Fruit fly (Drosophila melanogaster) S2 (cell line): Measurements from ENCODE around the gene CG45218.

Source experiments
- CG8478 ChIP-seq: fragments of >200 bp; optimal IDR thresholded peaks from 2 replicates; lab custom pipeline; 2018
- CTCF ChIP-seq, 2 experiments: fragments of >200 bp; optimal IDR thresholded peaks; 2 replicates each; lab custom pipeline; 2018

CG45218 gene

DNA sequence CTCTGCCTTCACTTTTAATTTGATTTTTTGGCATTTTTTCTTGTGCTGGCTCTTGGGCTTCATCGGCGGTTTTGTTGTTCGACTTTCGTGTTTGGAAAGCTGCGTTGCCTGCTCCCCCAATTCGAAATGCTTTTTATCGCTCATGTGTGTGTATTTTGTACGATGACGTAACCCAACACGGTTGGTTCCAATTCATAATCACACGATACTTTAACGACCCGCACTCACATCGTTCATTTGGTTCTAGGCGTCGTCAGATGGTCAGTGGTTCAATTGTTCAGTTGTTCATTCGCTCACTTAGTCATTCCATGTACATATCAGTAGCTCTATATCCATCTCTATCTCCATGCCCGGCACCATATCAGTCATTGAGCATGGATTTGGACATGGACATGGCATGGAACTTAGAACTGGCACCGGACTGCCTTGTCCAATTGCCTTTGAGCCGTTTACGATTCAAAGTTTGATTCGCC, 3.3 kb upstream of the CG45218 start:
- TF ChIP-seq CTCF (optimal IDR thresholded peaks at IDR 0.05; lab: Kevin White, UChicago): no peak
- no peak for TF ChIP-seq CG8478 (lab: Kevin White, UChicago)

dm6 chr3R:15293005-15293877, 2.6 kb upstream of the CG45218 start:
- no peak for TF ChIP-seq CTCF (optimal IDR thresholded peaks at IDR 0.05; lab: Kevin White, UChicago)
- TF ChIP-seq CG8478 (lab: Kevin White, UChicago): no peak

dm6 chr3R:15292241-15293004, 1.8 kb upstream of the CG45218 start:
- no peak for TF ChIP-seq CTCF (optimal IDR thresholded peaks at IDR 0.05; lab: Kevin White, UChicago)
- TF ChIP-seq CG8478 (lab: Kevin White, UChicago): no peak

DNA sequence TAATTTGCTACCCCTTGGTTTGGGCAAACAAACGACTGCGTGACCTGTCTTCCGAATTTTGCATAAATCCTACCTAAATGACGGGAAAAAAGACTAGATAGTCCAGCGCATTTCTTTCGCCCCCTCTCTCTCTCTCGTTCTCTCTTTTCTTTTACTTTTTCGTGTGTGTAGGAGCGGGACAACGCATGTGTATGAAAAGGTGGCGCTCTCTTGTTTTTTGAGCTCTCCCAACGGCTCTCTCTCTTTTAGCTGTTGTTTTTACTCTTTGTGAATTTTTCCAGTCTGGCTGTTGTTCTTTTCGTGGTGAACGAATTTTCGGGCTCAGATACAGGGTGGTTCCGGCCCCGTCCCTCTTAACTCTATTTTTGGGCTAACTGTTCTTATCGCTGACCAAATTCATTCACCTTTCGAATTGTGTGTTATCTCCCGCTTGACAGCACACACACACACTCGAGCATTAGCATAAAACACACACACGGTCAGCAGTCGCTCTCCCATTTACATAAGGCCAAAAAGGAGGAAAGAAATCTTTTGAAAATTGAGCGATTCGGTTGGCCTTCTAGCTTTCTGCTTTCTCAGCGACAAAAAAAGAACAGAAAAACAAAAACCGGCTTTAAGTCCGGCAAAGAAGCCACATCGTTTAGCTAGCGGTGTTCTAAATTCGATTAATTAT, 1.1 kb upstream of the CG45218 start:
- TF ChIP-seq CG8478 (lab: Kevin White, UChicago): no peak
- no peak for TF ChIP-seq CTCF (optimal IDR thresholded peaks at IDR 0.05; lab: Kevin White, UChicago)

DNA sequence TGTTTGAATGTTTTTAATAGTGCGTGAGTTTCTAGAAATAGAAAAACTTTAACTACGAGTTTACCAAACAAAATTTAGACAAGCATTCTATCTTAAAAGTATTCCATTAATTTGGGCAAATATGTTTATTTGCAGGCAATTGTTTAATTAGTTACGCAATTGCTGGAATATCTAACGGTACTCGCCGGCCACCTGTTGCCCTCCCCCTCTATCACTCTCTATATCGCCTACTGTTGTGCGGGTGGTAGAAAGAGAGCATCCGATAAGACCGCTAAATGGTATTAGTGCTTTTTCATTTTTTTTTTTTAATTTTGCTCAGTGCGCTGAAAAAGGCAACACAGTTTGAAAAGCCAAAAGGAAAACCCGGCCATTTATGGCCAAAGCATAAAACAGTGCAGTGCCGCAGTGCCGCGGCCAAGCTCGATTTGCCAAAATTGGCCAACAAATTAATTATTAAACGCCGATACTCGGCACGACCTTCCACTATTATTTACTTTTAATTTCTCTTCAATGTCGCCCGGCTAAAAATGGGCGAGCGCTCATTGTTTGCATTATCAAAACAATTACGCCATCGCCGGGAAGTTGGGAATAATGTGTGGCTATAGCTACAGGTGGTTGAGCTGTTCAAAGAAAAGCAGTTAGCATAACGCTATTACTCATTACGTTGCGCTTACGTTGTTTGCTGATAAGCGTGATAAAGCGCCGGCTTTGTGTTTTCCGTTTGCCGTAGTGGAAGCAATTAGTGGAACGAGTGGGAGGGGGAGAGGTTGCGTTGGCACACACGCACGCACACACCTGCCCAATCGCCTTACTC, 564 bp downstream of the CG45218 start:
- TF ChIP-seq CTCF (optimal IDR thresholded peaks at IDR 0.05; lab: Kevin White, UChicago) (no peak), CG8478 (lab: Kevin White, UChicago) (no peak)

- TF ChIP-seq CTCF (optimal IDR thresholded peaks at IDR 0.05; lab: Kevin White, UChicago): no peak
- no peak for TF ChIP-seq CG8478 (lab: Kevin White, UChicago)
Measured at dm6 chr3R:15288802-15289201, 1.8 kb downstream of the CG45218 start.

dm6 chr3R:15287763-15288162, 2.8 kb downstream of the CG45218 start:
- TF ChIP-seq CTCF (optimal IDR thresholded peaks at IDR 0.05; lab: Kevin White, UChicago) (peak; percentile 51 to 64), CG8478 (lab: Kevin White, UChicago) (no peak)

DNA sequence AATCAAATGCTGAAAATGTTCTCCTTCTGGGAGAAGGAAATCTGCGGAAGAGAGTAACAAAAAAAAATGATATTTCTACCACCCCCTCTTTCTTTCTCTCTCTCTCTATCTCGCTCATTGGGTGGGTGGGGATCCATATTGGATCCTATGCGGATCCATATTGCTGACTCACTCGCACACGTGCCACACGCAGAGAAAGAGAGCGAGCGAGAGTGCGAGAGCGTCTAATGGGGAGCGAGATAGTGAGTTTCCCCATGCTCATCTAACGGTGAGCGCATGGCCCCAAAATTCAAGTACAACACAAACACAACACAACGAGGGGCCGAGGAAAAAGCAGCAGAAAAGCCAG, 3.9 kb downstream of the CG45218 start:
- no peak for TF ChIP-seq CTCF (optimal IDR thresholded peaks at IDR 0.05; lab: Kevin White, UChicago)
- no peak for TF ChIP-seq CG8478 (lab: Kevin White, UChicago)

DNA sequence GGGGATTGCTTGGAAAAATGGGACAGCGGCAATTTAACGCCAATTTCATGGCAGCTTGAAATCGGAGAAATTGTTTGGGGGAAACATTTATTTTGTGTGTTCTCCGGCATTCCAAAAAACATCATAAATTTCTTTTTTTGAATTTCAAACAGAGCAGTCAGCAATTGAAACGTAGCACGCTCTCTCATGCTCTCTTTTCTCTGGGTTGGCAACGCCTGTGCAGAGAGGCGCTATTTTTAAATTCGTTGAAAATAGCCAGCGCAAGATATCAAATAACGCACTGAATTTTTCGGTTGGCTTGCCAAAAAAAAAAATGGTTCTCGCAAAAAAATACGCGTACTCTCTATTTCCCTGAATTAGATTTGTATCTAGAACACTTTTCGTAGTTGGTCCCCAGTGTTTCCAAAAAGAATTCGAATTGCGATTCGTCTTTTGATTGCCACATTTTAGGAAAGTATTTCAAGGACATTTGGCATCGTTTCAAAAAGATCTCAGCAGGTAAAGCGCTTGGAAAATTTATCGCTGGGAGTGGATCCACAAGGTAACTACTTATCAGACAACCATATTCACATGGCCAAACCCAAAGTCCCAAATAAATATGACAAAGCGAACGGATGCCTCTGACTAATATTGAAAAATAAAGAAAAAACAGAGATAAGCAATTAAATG, 4.4 kb downstream of the CG45218 start:
- peak in 1 of 2 experiments; percentile 32 for TF ChIP-seq CTCF (optimal IDR thresholded peaks at IDR 0.05; lab: Kevin White, UChicago)
- TF ChIP-seq CG8478 (lab: Kevin White, UChicago): no peak

DNA sequence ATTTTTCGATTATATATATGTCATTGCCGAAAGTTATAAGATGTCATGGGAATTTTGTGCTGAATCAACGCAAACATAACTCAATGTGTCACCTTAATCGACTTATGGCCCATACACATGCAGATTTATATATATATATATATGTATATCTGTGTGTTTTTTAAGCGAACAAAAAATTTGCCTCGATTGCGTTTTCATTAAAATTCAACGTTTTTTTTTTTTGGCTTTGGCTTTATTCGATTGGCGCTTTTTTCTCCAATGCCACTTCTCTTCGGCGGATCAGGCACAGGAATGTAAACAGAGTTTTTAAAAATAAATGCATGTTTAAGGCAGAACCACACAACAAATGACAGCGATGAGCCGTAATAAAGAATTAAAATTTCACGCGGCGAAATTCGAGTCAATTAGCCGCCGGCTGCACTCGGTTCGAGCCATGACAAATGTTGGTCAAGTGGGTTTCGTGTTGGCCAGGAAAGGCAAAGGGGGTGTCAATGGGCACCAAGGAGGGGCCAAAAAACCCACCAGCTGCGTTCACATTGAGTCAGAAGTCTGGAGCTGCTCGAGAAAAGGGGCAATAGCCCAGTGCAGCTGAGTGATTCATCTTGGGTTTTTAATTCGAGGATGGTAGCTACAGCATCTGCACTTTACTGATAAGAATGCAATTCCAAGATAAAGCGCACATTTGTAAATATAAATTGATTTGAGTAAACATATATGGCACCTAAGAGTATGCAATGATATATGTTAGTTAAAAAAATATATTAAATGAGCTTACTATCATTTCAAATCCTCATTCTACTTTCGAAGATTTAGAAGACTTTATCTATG, 7.4 kb downstream of the CG45218 start:
- TF ChIP-seq CG8478 (lab: Kevin White, UChicago): no peak
- TF ChIP-seq CTCF (optimal IDR thresholded peaks at IDR 0.05; lab: Kevin White, UChicago): no peak

dm6 chr3R:15282326-15282725, 8.3 kb downstream of the CG45218 start:
- TF ChIP-seq CG8478 (lab: Kevin White, UChicago) (no peak), CTCF (optimal IDR thresholded peaks at IDR 0.05; lab: Kevin White, UChicago) (no peak)

DNA sequence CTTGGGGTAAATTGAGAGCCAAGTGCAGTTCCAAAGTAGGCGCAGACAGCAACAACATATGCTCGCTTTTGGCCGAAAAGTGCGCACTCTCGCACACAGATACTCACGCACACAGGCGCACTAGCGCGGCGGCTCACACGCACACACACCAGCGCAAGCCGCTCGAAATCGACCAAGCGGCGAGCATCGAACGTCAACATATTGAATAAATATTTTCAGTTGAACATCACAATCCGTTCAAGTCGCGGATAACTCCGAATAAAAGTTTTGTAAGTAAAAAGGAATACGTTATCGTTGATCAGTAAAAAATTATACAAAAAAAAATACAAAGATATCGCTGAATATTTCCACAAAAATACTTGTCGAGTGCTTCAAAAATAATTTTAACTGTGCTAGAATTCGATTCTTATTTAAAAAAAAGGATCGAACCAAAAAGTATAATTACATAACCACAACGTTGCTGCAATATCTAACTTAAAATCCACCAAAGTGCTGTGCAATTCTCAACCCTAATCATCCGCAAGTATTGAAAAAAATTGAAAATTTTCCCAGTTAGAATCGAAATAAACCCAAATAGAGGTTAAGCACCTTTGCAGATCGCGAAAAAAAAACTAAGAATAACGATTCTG, 9.2 kb downstream of the CG45218 start:
- no peak for TF ChIP-seq CTCF (optimal IDR thresholded peaks at IDR 0.05; lab: Kevin White, UChicago)
- TF ChIP-seq CG8478 (lab: Kevin White, UChicago): no peak
